Worm (Caenorhabditis elegans) whole organism, mixed stage, embryonic: ENCODE results near the gene drd-10.

Source experiments
- ces-1 ChIP-seq: fragments of 150-350 bp; optimal IDR thresholded peaks from 2 replicates; lab custom pipeline; 2014; ENCODE audit warnings: missing biosample characterization, missing genetic modification reagents, missing genetic modification characterization
- cnd-1 ChIP-seq: fragments of 200-800 bp; sonication (Bioruptor generic); optimal IDR thresholded peaks from 2 replicates; lab custom pipeline; 2018; ENCODE audit warnings: mild to moderate bottlenecking, missing genetic modification characterization, missing compliant biosample characterization
- elt-3 ChIP-seq: fragments of 150-350 bp; optimal IDR thresholded peaks from 2 replicates; lab custom pipeline; 2014; ENCODE audit warnings: missing biosample characterization, missing genetic modification characterization
- ham-2 ChIP-seq: fragments of 200-800 bp; sonication (Bioruptor generic); optimal IDR thresholded peaks from 2 replicates; lab custom pipeline; 2018; ENCODE audit warnings: mild to moderate bottlenecking, missing genetic modification characterization, missing compliant biosample characterization
- lin-13 ChIP-seq: fragments of 150-350 bp; optimal IDR thresholded peaks from 2 replicates; lab custom pipeline; 2014; ENCODE audit warnings: missing biosample characterization, missing genetic modification characterization
- mep-1 ChIP-seq: fragments of 150-350 bp; optimal IDR thresholded peaks from 2 replicates; lab custom pipeline; 2017; ENCODE audit warnings: missing biosample characterization, missing genetic modification reagents, missing genetic modification characterization, inconsistent platforms
- nhr-12 ChIP-seq: fragments of 150-350 bp; optimal IDR thresholded peaks from 2 replicates; lab custom pipeline; 2014; ENCODE audit warnings: missing biosample characterization, missing genetic modification characterization
- nhr-237 ChIP-seq: fragments of 150-350 bp; optimal IDR thresholded peaks from 2 replicates; lab custom pipeline; 2014; ENCODE audit warnings: missing biosample characterization, missing genetic modification characterization
- nhr-28 ChIP-seq: fragments of 150-350 bp; optimal IDR thresholded peaks from 2 replicates; lab custom pipeline; 2014; ENCODE audit warnings: missing biosample characterization, missing genetic modification characterization
- nhr-76 ChIP-seq: sonication (generic microtip); optimal IDR thresholded peaks from 2 replicates; lab custom pipeline; 2017; ENCODE audit warnings: missing biosample characterization, missing genetic modification characterization
- pha-4 ChIP-seq: fragments of 150-350 bp; optimal IDR thresholded peaks from 2 replicates; lab custom pipeline; 2018; ENCODE audit warnings: missing biosample characterization, missing genetic modification reagents, missing genetic modification characterization
- snpc-4 ChIP-seq: fragments of 150-350 bp; optimal IDR thresholded peaks from 2 replicates; lab custom pipeline; 2014; ENCODE audit warnings: missing biosample characterization, missing genetic modification characterization
- tbx-8 ChIP-seq: fragments of 200-800 bp; sonication (Bioruptor generic); optimal IDR thresholded peaks from 2 replicates; lab custom pipeline; 2018; ENCODE audit warnings: mild to moderate bottlenecking, missing genetic modification characterization, moderate library complexity, missing compliant biosample characterization
- unc-62 ChIP-seq: fragments of 150-350 bp; optimal IDR thresholded peaks from 2 replicates; lab custom pipeline; 2014; ENCODE audit warnings: missing biosample characterization, missing genetic modification reagents, missing genetic modification characterization

DNA sequence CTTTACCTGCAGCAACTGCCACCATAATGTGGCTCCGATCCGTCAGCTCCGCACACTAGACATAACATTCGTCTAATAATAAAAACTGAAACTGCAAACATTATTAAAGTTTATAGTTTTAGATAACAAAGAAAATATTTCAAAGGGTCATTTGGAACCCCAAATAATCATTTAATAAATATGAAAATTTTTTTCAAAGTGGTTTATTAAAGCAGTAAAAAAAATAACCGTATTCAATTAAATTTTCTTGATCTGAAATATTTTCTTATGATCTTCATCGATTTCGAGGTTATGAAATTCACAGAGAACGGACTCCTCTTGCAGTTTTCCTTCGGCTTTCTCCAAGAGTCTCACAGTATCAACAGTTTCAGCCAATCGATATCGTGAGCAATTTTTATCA is 21.5 kb upstream of the drd-10 start, which contains the start of gene nhr-163:
- TF ChIP-seq nhr-237 (tag; lab: Kevin White, UChicago) = no peak
- no peak for TF ChIP-seq nhr-76
- no peak for TF ChIP-seq ham-2 (GFP tag; lab: Kevin White, UChicago)
- TF ChIP-seq cnd-1 = no peak
- no peak for TF ChIP-seq unc-62 (GFP tag; lab: Kevin White, UChicago)
- no peak for TF ChIP-seq lin-13
- no peak for TF ChIP-seq pha-4 (tag; lab: Kevin White, UChicago)
- TF ChIP-seq tbx-8 (GFP tag; lab: Kevin White, UChicago) = no peak
- no peak for TF ChIP-seq snpc-4
- TF ChIP-seq elt-3 (tag; lab: Kevin White, UChicago) = no peak
- no peak for TF ChIP-seq nhr-28 (tag; lab: Kevin White, UChicago)
- TF ChIP-seq ces-1 (GFP tag; lab: Kevin White, UChicago) = no peak
- no peak for TF ChIP-seq mep-1 (tag; lab: Kevin White, UChicago)
- TF ChIP-seq nhr-12 (tag; lab: Kevin White, UChicago) = no peak
